Worm (Caenorhabditis elegans): ENCODE results near the gene Y53F4B.12.
"Not testable (repeated sequence)": the region's sequence is repeated elsewhere in the genome, so short reads cannot be mapped to it uniquely, and the experiment has no call there.

ce11 chrII:15042783-15043182, 23.8 kb downstream of the Y53F4B.12 start:
- not testable (repeated sequence) for TF ChIP-seq nhr-20 (tag; optimal IDR thresholded peaks at IDR 0.05); egl-13 (tag; optimal IDR thresholded peaks at IDR 0.05); nhr-237 (tag; optimal IDR thresholded peaks at IDR 0.05); snpc-4 (tag; optimal IDR thresholded peaks at IDR 0.05); lir-3 (tag; optimal IDR thresholded peaks at IDR 0.05; ENCODE audit: poor library complexity)

Data from whole organism, L1 larva.